Fruit fly (Drosophila melanogaster): ENCODE measurements around the gene CG3987.

CG3987 gene

DNA sequence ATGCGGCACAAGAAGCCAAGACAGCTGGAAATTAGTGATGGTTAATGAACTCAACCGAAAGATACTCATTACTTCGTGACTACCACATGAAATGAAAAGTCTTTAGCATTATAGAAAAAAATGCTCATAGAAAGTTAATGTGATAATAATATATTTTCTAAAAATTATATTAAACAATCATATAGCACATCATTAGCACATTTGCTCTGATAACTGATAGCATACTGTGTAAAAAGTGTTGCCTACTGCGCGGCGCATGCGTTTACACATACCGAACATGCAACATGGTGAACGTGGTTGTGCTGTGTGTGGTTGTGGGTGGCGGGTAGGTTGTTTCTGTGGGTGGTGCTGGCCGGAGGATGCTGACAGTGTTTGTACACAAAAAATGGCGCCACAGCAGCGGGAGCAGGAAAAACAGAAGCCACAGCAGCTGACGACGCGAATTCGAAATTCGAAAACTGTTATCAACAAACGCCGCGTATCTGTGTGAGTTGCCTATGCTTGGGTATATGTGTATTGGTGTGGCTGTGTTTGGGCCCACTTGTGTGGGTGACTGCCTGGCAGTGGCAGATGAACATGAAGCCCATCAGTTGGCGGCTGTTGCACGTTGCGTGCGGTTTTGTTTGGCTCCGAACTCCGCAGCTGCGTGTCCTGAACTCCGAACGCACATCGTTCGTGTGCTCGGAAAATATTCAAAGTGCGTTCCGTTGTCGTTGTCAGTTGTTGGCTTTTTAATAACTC lies 10.2 kb downstream of the CG3987 start, which contains the start of gene Gyc88E (continued):
- TF ChIP-seq Nf-YA (GFP tag; IDR thresholded peaks at IDR 0.05) (no peak), Hand (GFP tag; optimal IDR thresholded peaks at IDR 0.05) (no peak), Usf (GFP tag; optimal IDR thresholded peaks at IDR 0.05) (no peak), Hr3 (GFP tag; optimal IDR thresholded peaks at IDR 0.05) (no peak), Sox100B (GFP tag; optimal IDR thresholded peaks at IDR 0.05) (no peak), Hr51 (GFP tag; optimal IDR thresholded peaks at IDR 0.05) (no peak), grn (GFP tag; optimal IDR thresholded peaks at IDR 0.05) (no peak), CG8388 (GFP tag; optimal IDR thresholded peaks at IDR 0.05) (no peak), YL-1 (GFP tag; optimal IDR thresholded peaks at IDR 0.05) (no peak), dmrt11E (tag; optimal IDR thresholded peaks at IDR 0.05) (no peak), emc (GFP tag; optimal IDR thresholded peaks at IDR 0.05) (no peak), CrebB (tag; optimal IDR thresholded peaks at IDR 0.05) (no peak), caup (GFP tag; optimal IDR thresholded peaks at IDR 0.05; ENCODE audit: severe bottlenecking) (no peak), jumu (GFP tag; optimal IDR thresholded peaks at IDR 0.05) (no peak), MESR4 (GFP tag; optimal IDR thresholded peaks at IDR 0.05) (no peak), Abd-B (GFP tag; optimal IDR thresholded peaks at IDR 0.05) (no peak), ranshi (GFP tag; IDR thresholded peaks at IDR 0.05) (peak; percentile 46; the same call in 1 of the 2 replicates), CG16863 (GFP tag; optimal IDR thresholded peaks at IDR 0.05) (no peak), CG11247 (GFP tag; IDR thresholded peaks at IDR 0.05) (peak; percentile 67), CG17186 (GFP tag; optimal IDR thresholded peaks at IDR 0.05) (no peak), D19B (GFP tag; optimal IDR thresholded peaks at IDR 0.05) (peak; percentile 78), CG2120 (GFP tag; optimal IDR thresholded peaks at IDR 0.05) (no peak), eyg (GFP tag; optimal IDR thresholded peaks at IDR 0.05) (no peak), wor (GFP tag; IDR thresholded peaks at IDR 0.05) (no peak), tio (GFP tag; optimal IDR thresholded peaks at IDR 0.05) (no peak), Chrac-16 (GFP tag; optimal IDR thresholded peaks at IDR 0.05) (no peak), wdn (GFP tag; IDR thresholded peaks at IDR 0.05) (peak; percentile 42; the same call in 1 of the 2 replicates), Lhr (GFP tag; optimal IDR thresholded peaks at IDR 0.05) (no peak), lmd (GFP tag; IDR thresholded peaks at IDR 0.05) (peak; percentile 69), BEAF-32 (GFP tag; optimal IDR thresholded peaks at IDR 0.05) (no peak), Oli (tag; optimal IDR thresholded peaks at IDR 0.05) (no peak), CG7839 (tag; optimal IDR thresholded peaks at IDR 0.05) (peak; percentile 59), CG2116 (GFP tag; optimal IDR thresholded peaks at IDR 0.05) (no peak), CG10959 (GFP tag; IDR thresholded peaks at IDR 0.05) (no peak), CG8359 (GFP tag; optimal IDR thresholded peaks at IDR 0.05; ENCODE audit: borderline replicate concordance) (no peak), CG30020 (tag; optimal IDR thresholded peaks at IDR 0.05) (no peak), Bdp1 (GFP tag; optimal IDR thresholded peaks at IDR 0.05) (no peak), twi (tag; optimal IDR thresholded peaks at IDR 0.05) (no peak), CG2712 (tag; optimal IDR thresholded peaks at IDR 0.05) (no peak), Dad (GFP tag; optimal IDR thresholded peaks at IDR 0.05) (no peak), CG31388 (GFP tag; optimal IDR thresholded peaks at IDR 0.05) (no peak), fd64A (GFP tag; optimal IDR thresholded peaks at IDR 0.05) (no peak), vfl (GFP tag; optimal IDR thresholded peaks at IDR 0.05) (no peak), CG11456 (GFP tag; IDR thresholded peaks at IDR 0.05) (peak; percentile 67; the same call in 2 of the 3 replicates), CG4730 (GFP tag; IDR thresholded peaks at IDR 0.05) (0 out of 2 replicates have a peak, but pooled peaks have one; percentile 40), kni (GFP tag; optimal IDR thresholded peaks at IDR 0.05) (no peak), tx (GFP tag; optimal IDR thresholded peaks at IDR 0.05) (no peak), tup (GFP tag; optimal IDR thresholded peaks at IDR 0.05) (no peak), CG7745 (tag; optimal IDR thresholded peaks at IDR 0.05) (no peak)

All from whole organism, embryonic.